Worm (Caenorhabditis elegans): ENCODE data around the gene pqn-83.
A peak's percentile ranks its signal among the peaks of the same experiment; 100 is the strongest.

ce11 chrIII:13070548-13071050 is 28.7 kb downstream of the pqn-83 start, which contains the start of gene Y39E4B.6:
- TF ChIP-seq Y48G9A.11 (GFP tag; IDR thresholded peaks at IDR 0.05) (0 out of 2 replicates have a peak, but pooled peaks have one; percentile 15), hif-1 (tag; optimal IDR thresholded peaks at IDR 0.05) (peak; percentile 35 to 97), ces-1 (GFP tag; optimal IDR thresholded peaks at IDR 0.05) (no peak), unc-62 (GFP tag; optimal IDR thresholded peaks at IDR 0.05 in 1 of 2) (peak in 1 of 2 experiments; percentile 100), unc-62 (tag; optimal IDR thresholded peaks at IDR 0.05) (no peak), fos-1 (tag; optimal IDR thresholded peaks at IDR 0.05) (no peak), lsy-2 (tag; optimal IDR thresholded peaks at IDR 0.05) (peak; percentile 88 to 91), nhr-237 (tag; optimal IDR thresholded peaks at IDR 0.05) (peak; percentile 57), gei-8 (GFP tag; optimal IDR thresholded peaks at IDR 0.05) (peak; percentile 76), T26A8.4 (GFP tag; IDR thresholded peaks at IDR 0.05) (peak; percentile 89), mes-2 (tag; optimal IDR thresholded peaks at IDR 0.05; ENCODE audit: poor library complexity, severe bottlenecking) (peak; percentile 90)

Data from whole organism, L4 larva.